Worm (Caenorhabditis elegans): Measurements from ENCODE around the gene Y67D2.2.

Y67D2.2 gene

ce11 chrIII:1604514-1604976 is 45.9 kb downstream of the Y67D2.2 start, which contains the start of gene Y22D7AL.6 (continued):
- TF ChIP-seq sup-37 (GFP tag; optimal IDR thresholded peaks at IDR 0.05) (no peak), nhr-237 (tag; optimal IDR thresholded peaks at IDR 0.05) (no peak), fkh-8 (tag; optimal IDR thresholded peaks at IDR 0.05) (peak; percentile 13), rnt-1 (tag; optimal IDR thresholded peaks at IDR 0.05) (peak; percentile 26), hpl-2 (GFP tag; optimal IDR thresholded peaks at IDR 0.05) (no peak), lin-39 (tag; optimal IDR thresholded peaks at IDR 0.05) (no peak), zip-4 (GFP tag; optimal IDR thresholded peaks at IDR 0.05) (no peak), nhr-71 (tag; optimal IDR thresholded peaks at IDR 0.05) (peak; percentile 49), C34B4.2 (tag; optimal IDR thresholded peaks at IDR 0.05) (no peak), C16A3.4 (tag; optimal IDR thresholded peaks at IDR 0.05) (no peak), lin-15B (tag; optimal IDR thresholded peaks at IDR 0.05) (no peak), hlh-4 (tag; optimal IDR thresholded peaks at IDR 0.05) (no peak), ztf-11 (tag; optimal IDR thresholded peaks at IDR 0.05) (peak in 1 of 2 experiments; percentile 14), ceh-88 (GFP tag; IDR thresholded peaks at IDR 0.05) (no peak), egl-13 (tag; optimal IDR thresholded peaks at IDR 0.05) (no peak), ceh-82 (tag; optimal IDR thresholded peaks at IDR 0.05) (peak in 1 of 3 experiments; percentile 13), xbp-1 (tag; optimal IDR thresholded peaks at IDR 0.05) (peak; percentile 36), irx-1 (tag; optimal IDR thresholded peaks at IDR 0.05) (no peak), unc-98 (GFP tag; IDR thresholded peaks at IDR 0.05) (no peak), lir-3 (tag; optimal IDR thresholded peaks at IDR 0.05; ENCODE audit: poor library complexity) (no peak), egl-27 (tag; optimal IDR thresholded peaks at IDR 0.05) (no peak), lin-14 (GFP tag; optimal IDR thresholded peaks at IDR 0.05) (peak; percentile 4), mdl-1 (tag; optimal IDR thresholded peaks at IDR 0.05) (peak in 1 of 2 experiments; percentile 21), C04F5.9 (tag; optimal IDR thresholded peaks at IDR 0.05) (no peak), grh-1 (GFP tag; IDR thresholded peaks at IDR 0.05) (no peak), pqm-1 (tag; optimal IDR thresholded peaks at IDR 0.05) (no peak), F16B12.6 (tag; optimal IDR thresholded peaks at IDR 0.05) (no peak), nhr-28 (tag; optimal IDR thresholded peaks at IDR 0.05) (no peak), unc-62 (GFP tag; optimal IDR thresholded peaks at IDR 0.05) (no peak), ceh-63 (GFP tag; optimal IDR thresholded peaks at IDR 0.05) (no peak), jun-1 (tag; optimal IDR thresholded peaks at IDR 0.05) (no peak)

ce11 chrIII:1607659-1608058 is 49.1 kb downstream of the Y67D2.2 start:
- TF ChIP-seq lin-35 (GFP tag; optimal IDR thresholded peaks at IDR 0.05) (no peak), elt-3 (tag; optimal IDR thresholded peaks at IDR 0.05) (no peak), xbp-1 (tag; optimal IDR thresholded peaks at IDR 0.05) (no peak), efl-1 (optimal IDR thresholded peaks at IDR 0.05) (no peak), efl-1 (GFP tag; optimal IDR thresholded peaks at IDR 0.05 in 1 of 2) (peak in 1 of 2 experiments; percentile 9), lin-15B (tag; optimal IDR thresholded peaks at IDR 0.05) (no peak), lin-14 (GFP tag; optimal IDR thresholded peaks at IDR 0.05) (no peak)

- TF ChIP-seq fkh-4 (tag; optimal IDR thresholded peaks at IDR 0.05; ENCODE audit: borderline replicate concordance) (no peak), sptf-1 (tag; optimal IDR thresholded peaks at IDR 0.05) (no peak), nhr-84 (tag; optimal IDR thresholded peaks at IDR 0.05) (no peak), fkh-10 (GFP tag; optimal IDR thresholded peaks at IDR 0.05) (no peak), zag-1 (tag; optimal IDR thresholded peaks at IDR 0.05) (no peak), ceh-90 (tag; optimal IDR thresholded peaks at IDR 0.05) (no peak), blmp-1 (tag; optimal IDR thresholded peaks at IDR 0.05) (no peak), nhr-76 (tag; optimal IDR thresholded peaks at IDR 0.05) (no peak), C16A3.4 (tag; optimal IDR thresholded peaks at IDR 0.05) (no peak), mdl-1 (tag; optimal IDR thresholded peaks at IDR 0.05) (no peak), ceh-88 (GFP tag; IDR thresholded peaks at IDR 0.05) (no peak)
Measured at ce11 chrIII:1610938-1611337, 52.3 kb downstream of the Y67D2.2 start.
